Worm (Caenorhabditis elegans) whole organism, dauer: Measurements from ENCODE around the gene tag-273.

ENCODE experiments used
- unc-62 ChIP-seq: sonication (generic microtip); optimal IDR thresholded peaks from 2 replicates; lab custom pipeline; 2017; ENCODE audit warnings: missing biosample characterization, missing genetic modification reagents, missing genetic modification characterization

The tag-273 gene

ce11 chrIV:14495474-14495873, 9.5 kb downstream of the tag-273 start:
- TF ChIP-seq unc-62: no peak

- TF ChIP-seq unc-62: no peak
Observed at ce11 chrIV:14491135-14491534, 13.8 kb downstream of the tag-273 start.

ce11 chrIV:14483427-14483826, 21.5 kb downstream of the tag-273 start:
- TF ChIP-seq unc-62: no peak

ce11 chrIV:14481984-14482383, 23.0 kb downstream of the tag-273 start, which contains the start of gene Y57G11A.4:
Gene Y57G11A.4, plus strand, starts transcription at chrIV:14482284.
- no peak for TF ChIP-seq unc-62

ce11 chrIV:14469013-14469412, 36.0 kb downstream of the tag-273 start:
- TF ChIP-seq unc-62: no peak

ce11 chrIV:14466837-14467236, 38.1 kb downstream of the tag-273 start:
- no peak for TF ChIP-seq unc-62

ce11 chrIV:14466048-14466447, 38.9 kb downstream of the tag-273 start:
- no peak for TF ChIP-seq unc-62

ce11 chrIV:14464065-14464567, 40.9 kb downstream of the tag-273 start, which contains the start of gene dld-1:
Gene dld-1, plus strand, starts transcription at chrIV:14464517.
- no peak for TF ChIP-seq unc-62

ce11 chrIV:14456667-14457066, 48.3 kb downstream of the tag-273 start, which contains the start of gene nspg-9:
Gene nspg-9, plus strand, starts transcription at chrIV:14456900.
- TF ChIP-seq unc-62: no peak

- TF ChIP-seq unc-62: no peak
Observed at ce11 chrIV:14445191-14445795, 59.7 kb downstream of the tag-273 start.

ce11 chrIV:14444077-14444476, 60.9 kb downstream of the tag-273 start, which contains the start of gene tra-3:
Gene tra-3, minus strand, starts transcription at chrIV:14444183.
- TF ChIP-seq unc-62: no peak

ce11 chrIV:14437391-14437790, 67.6 kb downstream of the tag-273 start:
- TF ChIP-seq unc-62: no peak
